Worm (Caenorhabditis elegans): ENCODE data around the gene Y62H9A.9.

ce11 chrX:11854903-11855302 is 43.0 kb downstream of the Y62H9A.9 start, which contains the start of gene F54F7.8:
- no peak for TF ChIP-seq blmp-1 (tag; optimal IDR thresholded peaks at IDR 0.05)
- no peak for TF ChIP-seq lsy-2 (tag; optimal IDR thresholded peaks at IDR 0.05)
- TF ChIP-seq nhr-76 (tag; optimal IDR thresholded peaks at IDR 0.05): no peak
- no peak for TF ChIP-seq snpc-4 (tag; optimal IDR thresholded peaks at IDR 0.05)
- no peak for TF ChIP-seq nhr-237 (tag; optimal IDR thresholded peaks at IDR 0.05)
- TF ChIP-seq ceh-39 (tag; optimal IDR thresholded peaks at IDR 0.05): no peak
- TF ChIP-seq pha-4 (tag; optimal IDR thresholded peaks at IDR 0.05): no peak
- TF ChIP-seq elt-1 (tag; optimal IDR thresholded peaks at IDR 0.05; ENCODE audit: borderline replicate concordance, insufficient read depth): no peak

Measured in whole organism, mixed stage, embryonic.